Worm (Caenorhabditis elegans) whole organism, early embryonic: ENCODE results near the gene C25G6.3.

ENCODE experiments used
- ama-1 ChIP-seq: fragments of 150-350 bp; optimal IDR thresholded peaks from 2 replicates; lab custom pipeline; 2014
- pes-1 ChIP-seq: fragments of 200-800 bp; sonication (Bioruptor generic); IDR thresholded peaks from 2 replicates; pipeline ENCODE4 v1.3.6; 2022; ENCODE audit warnings: missing genetic modification reagents, missing genetic modification characterization, missing compliant biosample characterization

ce11 chrX:1245717-1246116 lies 7.0 kb upstream of the C25G6.3 start, which contains the start of gene tsp-9:
- TF ChIP-seq pes-1 (GFP tag; lab: Robert Waterston, UW) (no peak), ama-1 (lab: Kevin White, UChicago) (no peak)
